Worm (Caenorhabditis elegans): Measurements from ENCODE around the gene C02G6.2.

The C02G6.2 gene

DNA sequence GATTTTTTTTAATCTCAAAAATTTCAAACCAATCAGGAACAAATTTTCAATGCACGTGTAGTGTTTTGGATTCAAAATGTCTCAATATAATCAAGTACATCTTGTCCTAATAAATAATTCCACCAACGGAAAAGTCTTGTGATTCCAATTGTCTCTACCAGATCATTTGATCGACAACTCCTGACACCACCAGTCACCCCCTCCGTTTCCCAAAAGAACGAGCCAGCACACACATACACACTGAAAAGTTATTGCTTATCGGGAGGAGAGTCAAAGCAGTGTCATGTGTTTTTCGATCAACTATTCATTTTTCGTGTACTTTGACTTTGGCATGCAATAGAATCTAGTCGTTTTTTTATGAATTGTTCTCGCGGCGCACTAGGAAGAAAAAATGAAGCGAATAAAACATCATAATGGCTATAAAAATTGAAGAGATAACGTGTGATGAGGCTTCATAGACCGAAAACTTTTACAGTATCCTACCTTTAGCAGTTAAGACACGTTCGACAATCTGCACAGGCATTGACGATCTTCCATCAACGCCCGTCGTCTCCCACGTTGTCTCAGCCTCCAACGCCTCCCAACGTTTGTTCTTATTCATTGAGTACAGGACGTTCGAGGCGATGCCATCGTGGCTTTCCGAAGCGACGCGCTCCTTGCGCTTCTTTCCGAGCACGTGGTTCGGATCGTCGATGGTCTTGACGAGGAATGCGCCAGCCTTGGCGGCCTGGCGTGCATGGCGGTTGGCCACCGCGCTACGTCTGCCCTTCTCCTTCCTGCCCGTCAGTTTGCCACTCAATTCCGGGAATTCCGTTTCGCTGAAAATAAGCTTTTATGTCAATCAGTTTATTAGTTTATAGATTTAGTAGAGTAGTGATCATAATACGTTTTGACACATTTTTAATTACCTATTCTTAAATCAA is 28.2 kb upstream of the C02G6.2 start:
- no peak for TF ChIP-seq him-1 (tag; optimal IDR thresholded peaks at IDR 0.05)

- TF ChIP-seq dao-5 (tag; optimal IDR thresholded peaks at IDR 0.05) (no peak), W03F9.2 (tag; optimal IDR thresholded peaks at IDR 0.05) (peak; percentile 28), him-1 (tag; optimal IDR thresholded peaks at IDR 0.05) (peak; percentile 21)
Measured at ce11 chrV:5844349-5844760, 27.5 kb upstream of the C02G6.2 start.

DNA sequence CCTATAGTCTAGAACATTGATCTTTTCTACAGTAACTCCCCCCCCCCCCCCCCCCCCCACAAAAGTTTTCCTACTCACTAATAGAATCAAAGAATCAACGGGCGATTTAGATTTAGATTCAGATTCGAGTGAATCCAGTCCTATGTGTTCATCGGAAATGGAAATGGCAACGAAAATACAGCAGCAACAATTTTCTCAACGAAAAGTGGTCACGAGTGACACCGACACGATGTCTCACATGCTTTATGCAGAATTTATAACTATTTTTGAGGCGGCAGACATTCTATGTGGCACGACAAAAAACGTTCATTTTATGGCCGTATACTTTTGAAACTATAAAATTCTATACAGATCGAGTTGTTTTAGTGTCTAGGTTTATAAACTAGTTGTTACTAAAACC is 26.7 kb upstream of the C02G6.2 start:
- TF ChIP-seq dao-5 (tag; optimal IDR thresholded peaks at IDR 0.05), result no peak
- no peak for TF ChIP-seq W03F9.2 (tag; optimal IDR thresholded peaks at IDR 0.05)
- no peak for TF ChIP-seq him-1 (tag; optimal IDR thresholded peaks at IDR 0.05)

DNA sequence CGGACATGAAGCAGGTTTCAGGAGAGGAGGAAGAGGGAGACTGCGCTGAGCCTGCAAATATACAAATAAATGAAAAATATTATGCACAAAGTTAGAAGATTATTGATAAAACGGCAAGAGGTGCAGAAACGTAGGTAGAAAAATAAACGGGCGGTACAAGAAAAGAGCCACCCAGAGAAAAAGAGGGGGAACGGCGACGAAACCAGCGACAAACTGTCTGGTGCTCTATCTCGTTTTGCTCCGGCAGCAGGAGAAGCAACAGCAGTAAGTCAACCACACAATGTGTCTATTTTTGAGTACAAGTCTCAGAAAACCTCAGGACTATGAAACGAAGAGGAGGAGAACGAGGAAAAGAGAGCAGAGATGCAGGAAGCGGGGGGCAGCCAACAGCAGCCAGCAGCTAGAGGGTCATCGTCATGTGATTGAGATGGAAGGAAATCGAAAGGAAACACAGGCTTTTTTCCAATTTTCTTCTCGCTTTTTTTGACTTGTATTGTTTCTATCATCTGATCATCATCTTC is 26.1 kb upstream of the C02G6.2 start, which contains the start of gene F26F12.3:
TSS of gene F26F12.3 (minus strand) at position 51 of the 521 bp plus-strand sequence.
- no peak for TF ChIP-seq dao-5 (tag; optimal IDR thresholded peaks at IDR 0.05)
- TF ChIP-seq W03F9.2 (tag; optimal IDR thresholded peaks at IDR 0.05), result peak; percentile 29
- TF ChIP-seq him-1 (tag; optimal IDR thresholded peaks at IDR 0.05), result no peak

DNA sequence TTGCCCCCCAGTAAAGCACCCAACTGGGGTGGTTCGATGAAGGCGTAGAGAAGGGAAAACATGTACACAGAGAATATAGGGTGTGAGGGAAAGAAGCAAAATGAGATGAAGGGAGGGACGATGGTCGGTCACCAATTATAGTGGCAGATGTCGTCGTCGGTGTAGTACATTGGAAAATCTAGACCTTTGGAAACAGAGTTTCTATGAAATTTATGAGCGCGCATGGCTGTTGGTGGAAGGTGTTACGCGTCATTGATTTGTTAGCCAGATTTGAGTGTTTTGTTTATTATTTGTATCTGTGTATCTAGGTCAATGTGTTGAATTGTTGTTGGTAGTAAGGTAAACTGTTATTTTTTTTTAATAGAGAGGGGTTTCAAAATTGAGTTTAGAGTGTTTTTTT is 25.1 kb upstream of the C02G6.2 start:
- TF ChIP-seq W03F9.2 (tag; optimal IDR thresholded peaks at IDR 0.05), result no peak
- TF ChIP-seq him-1 (tag; optimal IDR thresholded peaks at IDR 0.05), result no peak
- no peak for TF ChIP-seq dao-5 (tag; optimal IDR thresholded peaks at IDR 0.05)

DNA sequence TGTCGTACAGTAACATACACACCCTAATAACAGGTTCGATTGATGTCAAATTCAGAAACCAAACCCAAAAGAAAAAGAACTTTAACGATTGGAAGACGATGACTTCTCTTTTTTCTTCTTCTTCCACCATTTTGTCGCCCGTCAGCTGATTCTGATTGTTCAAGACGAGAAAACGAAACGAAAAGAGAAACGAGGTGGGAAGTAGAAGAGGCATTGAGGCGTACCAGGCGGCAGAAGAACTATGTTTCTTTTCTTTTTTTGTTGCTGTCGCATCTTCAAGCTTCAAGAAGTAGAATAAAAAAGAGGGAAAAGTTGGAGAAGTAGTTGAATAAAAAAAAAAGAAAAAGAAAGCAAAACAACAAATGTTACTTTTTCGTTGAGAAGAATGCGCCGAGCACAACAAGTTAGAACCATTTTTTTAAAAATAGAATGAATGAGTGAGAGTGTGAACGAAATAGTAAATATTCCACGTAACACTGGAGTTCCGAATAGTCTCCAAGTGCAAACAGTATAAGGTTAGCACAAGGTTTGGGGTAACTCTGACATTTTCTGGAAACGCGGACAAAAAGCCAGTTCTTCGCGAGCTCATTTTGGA is 23.7 kb upstream of the C02G6.2 start:
- no peak for TF ChIP-seq dao-5 (tag; optimal IDR thresholded peaks at IDR 0.05)
- no peak for TF ChIP-seq W03F9.2 (tag; optimal IDR thresholded peaks at IDR 0.05)
- TF ChIP-seq him-1 (tag; optimal IDR thresholded peaks at IDR 0.05), result no peak

DNA sequence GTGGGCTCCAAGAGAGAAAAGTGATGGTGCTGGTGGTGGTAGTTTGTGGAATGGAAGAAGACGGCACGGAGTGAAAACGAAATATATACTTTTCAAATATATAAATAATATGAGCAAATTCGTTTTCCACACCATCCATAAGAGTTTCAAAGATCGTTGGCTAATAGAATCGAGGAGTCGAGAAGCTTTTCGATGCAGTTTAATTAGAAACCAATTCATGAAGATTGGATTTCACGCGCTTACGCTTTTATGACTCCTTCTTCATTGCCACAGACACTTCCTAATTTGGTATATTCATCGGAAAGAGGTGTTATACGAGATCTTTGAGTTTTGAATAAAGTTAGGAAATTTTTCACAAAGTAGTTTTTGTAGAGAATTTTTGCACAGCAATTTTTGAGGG is 21.2 kb upstream of the C02G6.2 start:
- TF ChIP-seq him-1 (tag; optimal IDR thresholded peaks at IDR 0.05), result no peak
- TF ChIP-seq W03F9.2 (tag; optimal IDR thresholded peaks at IDR 0.05), result no peak
- no peak for TF ChIP-seq dao-5 (tag; optimal IDR thresholded peaks at IDR 0.05)

DNA sequence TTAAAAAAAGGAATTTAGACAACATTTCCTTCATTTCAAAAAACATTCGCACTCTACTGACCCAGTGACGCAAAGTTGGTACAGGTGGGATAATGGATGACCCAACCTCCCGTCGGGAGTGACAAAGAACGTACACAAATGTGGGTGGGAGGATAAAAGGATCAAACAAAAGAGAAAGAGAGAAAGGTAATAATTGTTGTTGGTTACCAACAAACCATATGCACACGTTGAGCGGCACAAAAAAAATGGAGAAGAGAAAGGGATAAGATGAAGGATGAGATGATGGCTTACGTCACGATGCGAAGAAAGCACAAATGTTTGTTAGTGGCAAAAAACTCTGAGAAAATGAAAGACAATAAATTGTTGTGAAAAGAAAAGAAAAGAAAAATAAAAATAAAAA is 20.2 kb upstream of the C02G6.2 start:
- TF ChIP-seq W03F9.2 (tag; optimal IDR thresholded peaks at IDR 0.05) (no peak), him-1 (tag; optimal IDR thresholded peaks at IDR 0.05) (no peak), dao-5 (tag; optimal IDR thresholded peaks at IDR 0.05) (no peak)

DNA sequence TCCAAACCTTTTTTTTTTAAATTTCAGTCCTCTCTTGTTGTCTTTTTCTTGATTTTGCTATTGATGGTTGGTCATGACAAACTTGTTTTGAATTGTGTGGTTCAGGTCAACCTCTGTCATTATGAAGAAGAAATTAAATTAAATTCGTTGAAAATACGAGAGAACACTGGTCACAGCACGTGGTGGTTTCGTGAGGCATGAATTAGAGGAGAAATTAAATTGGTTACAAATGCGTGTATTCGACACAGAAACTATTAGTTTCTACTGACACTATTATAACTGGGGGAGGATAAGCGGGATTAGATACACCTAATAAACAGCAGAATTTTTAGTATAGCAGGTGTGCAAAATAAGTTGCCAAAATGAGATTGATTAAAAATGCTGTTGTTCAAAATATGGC is 19.8 kb upstream of the C02G6.2 start:
- TF ChIP-seq him-1 (tag; optimal IDR thresholded peaks at IDR 0.05) (no peak), dao-5 (tag; optimal IDR thresholded peaks at IDR 0.05) (no peak), W03F9.2 (tag; optimal IDR thresholded peaks at IDR 0.05) (no peak)

DNA sequence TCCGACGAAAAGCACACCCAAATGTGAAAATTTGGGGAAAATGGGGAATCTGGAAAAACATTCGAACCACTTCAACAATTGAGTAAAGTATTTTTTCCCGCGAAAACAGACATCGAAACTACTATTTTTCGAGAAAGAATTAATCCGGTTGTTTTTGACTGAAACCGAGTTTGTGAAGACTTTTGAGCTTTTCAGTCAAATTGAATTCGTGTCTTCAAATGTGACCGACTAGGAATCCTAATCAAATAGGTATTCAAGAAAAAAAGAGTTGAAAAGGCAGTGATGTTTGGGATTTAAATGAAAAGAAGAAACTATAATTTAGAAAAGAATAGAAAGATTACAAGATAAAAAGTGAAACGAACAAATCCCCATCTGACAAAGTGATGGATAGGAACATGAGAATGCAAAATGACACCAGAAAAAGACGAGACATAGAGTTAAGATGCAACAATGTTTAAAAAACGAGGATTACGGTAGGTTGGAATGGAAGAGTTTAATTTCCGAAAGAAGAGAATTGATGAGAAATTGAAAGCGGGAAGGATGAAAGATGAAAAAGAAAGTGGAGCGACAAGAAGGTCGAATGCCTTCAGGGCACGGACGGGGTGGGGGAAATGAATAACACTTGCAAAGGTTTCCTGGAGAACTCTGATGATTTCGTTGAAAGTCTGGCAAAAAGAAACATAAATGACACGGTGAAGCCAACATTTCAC is 9.2 kb upstream of the C02G6.2 start, which contains the start of gene F26F12.8:
TSS of gene F26F12.8 (minus strand) at position 51 of the 710 bp plus-strand sequence.
- TF ChIP-seq dao-5 (tag; optimal IDR thresholded peaks at IDR 0.05), result no peak
- no peak for TF ChIP-seq him-1 (tag; optimal IDR thresholded peaks at IDR 0.05)
- no peak for TF ChIP-seq W03F9.2 (tag; optimal IDR thresholded peaks at IDR 0.05)

- no peak for TF ChIP-seq W03F9.2 (tag; optimal IDR thresholded peaks at IDR 0.05)
- no peak for TF ChIP-seq dao-5 (tag; optimal IDR thresholded peaks at IDR 0.05)
- no peak for TF ChIP-seq him-1 (tag; optimal IDR thresholded peaks at IDR 0.05)
Measured at ce11 chrV:5865085-5865484, 6.8 kb upstream of the C02G6.2 start, which contains the start of gene F26F12.5. Gene F26F12.5, minus strand, starts transcription at chrV:5865185.

- TF ChIP-seq him-1 (tag; optimal IDR thresholded peaks at IDR 0.05) (no peak), dao-5 (tag; optimal IDR thresholded peaks at IDR 0.05) (no peak), W03F9.2 (tag; optimal IDR thresholded peaks at IDR 0.05) (no peak)
Measured at ce11 chrV:5869227-5869626, 2.6 kb upstream of the C02G6.2 start, which contains the start of gene F26F12.4. Gene F26F12.4, minus strand, starts transcription at chrV:5869327.

DNA sequence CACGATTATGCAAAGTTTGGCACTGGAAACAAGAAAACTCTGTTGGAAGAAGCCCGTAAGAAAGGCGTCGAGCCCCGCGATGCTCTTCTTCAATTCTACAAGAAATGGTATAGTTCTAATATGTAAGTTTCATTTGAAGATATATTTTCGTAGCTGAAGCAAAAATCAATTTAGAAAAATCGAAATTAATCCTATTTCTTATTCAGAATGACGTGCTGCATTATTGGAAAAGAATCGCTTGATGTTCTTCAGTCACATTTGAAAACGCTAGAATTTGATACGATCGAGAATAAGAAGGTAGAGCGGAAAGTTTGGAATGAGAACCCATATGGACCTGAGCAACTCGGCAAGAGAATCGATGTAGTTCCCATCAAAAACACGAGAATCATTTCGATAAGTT is 5.1 kb downstream of the C02G6.2 start:
- TF ChIP-seq dao-5 (tag; optimal IDR thresholded peaks at IDR 0.05) (no peak), him-1 (tag; optimal IDR thresholded peaks at IDR 0.05) (no peak), W03F9.2 (tag; optimal IDR thresholded peaks at IDR 0.05) (no peak)
